Worm (Caenorhabditis elegans) whole organism, mixed stage, embryonic: ENCODE data around the gene lec-6.

Experiments
- M03D4.4 ChIP-seq: sonication (generic microtip); optimal IDR thresholded peaks from 2 replicates; lab custom pipeline; 2017; ENCODE audit warnings: mild to moderate bottlenecking, missing genetic modification characterization, missing compliant biosample characterization
- blmp-1 ChIP-seq: fragments of 150-350 bp; optimal IDR thresholded peaks from 2 replicates; lab custom pipeline; 2014; ENCODE audit warnings: missing biosample characterization, missing genetic modification characterization
- ceh-43 ChIP-seq: fragments of 200-800 bp; sonication (Bioruptor generic); optimal IDR thresholded peaks from 2 replicates; lab custom pipeline; 2018; ENCODE audit warnings: mild to moderate bottlenecking, missing genetic modification characterization, moderate library complexity, missing compliant biosample characterization
- ceh-83 ChIP-seq: fragments of 200-800 bp; sonication (Bioruptor generic); optimal IDR thresholded peaks from 2 replicates; lab custom pipeline; 2018; ENCODE audit warnings: mild to moderate bottlenecking, missing genetic modification characterization, missing compliant biosample characterization
- ces-1 ChIP-seq: fragments of 150-350 bp; optimal IDR thresholded peaks from 2 replicates; lab custom pipeline; 2014; ENCODE audit warnings: missing biosample characterization, missing genetic modification reagents, missing genetic modification characterization
- cnd-1 ChIP-seq: fragments of 200-800 bp; sonication (Bioruptor generic); optimal IDR thresholded peaks from 2 replicates; lab custom pipeline; 2018; ENCODE audit warnings: mild to moderate bottlenecking, missing genetic modification characterization, missing compliant biosample characterization
- elt-1 ChIP-seq: sonication (generic microtip); optimal IDR thresholded peaks from 2 replicates; lab custom pipeline; 2017; ENCODE audit warnings: missing genetic modification characterization, mild to moderate bottlenecking, missing compliant biosample characterization, antibody characterized with exemption, moderate library complexity, borderline replicate concordance; ENCODE audit not compliant: insufficient read depth
- flh-1 ChIP-seq: fragments of 200-800 bp; sonication (Bioruptor generic); optimal IDR thresholded peaks from 2 replicates; lab custom pipeline; 2018; ENCODE audit warnings: mild to moderate bottlenecking, missing genetic modification characterization, moderate library complexity, missing compliant biosample characterization
- ham-2 ChIP-seq: fragments of 200-800 bp; sonication (Bioruptor generic); optimal IDR thresholded peaks from 2 replicates; lab custom pipeline; 2018; ENCODE audit warnings: mild to moderate bottlenecking, missing genetic modification characterization, missing compliant biosample characterization
- hlh-1 ChIP-seq: fragments of 150-350 bp; optimal IDR thresholded peaks from 2 replicates; lab custom pipeline; 2014; ENCODE audit warnings: missing biosample characterization, missing genetic modification reagents, missing genetic modification characterization
- lsy-2 ChIP-seq: fragments of 150-350 bp; optimal IDR thresholded peaks from 2 replicates; lab custom pipeline; 2014; ENCODE audit warnings: missing biosample characterization, missing genetic modification characterization
- mab-5 ChIP-seq: fragments of 150-350 bp; optimal IDR thresholded peaks from 2 replicates; lab custom pipeline; 2014; ENCODE audit warnings: missing biosample characterization, missing genetic modification characterization
- mep-1 ChIP-seq: fragments of 150-350 bp; optimal IDR thresholded peaks from 2 replicates; lab custom pipeline; 2017; ENCODE audit warnings: missing biosample characterization, missing genetic modification reagents, missing genetic modification characterization, inconsistent platforms
- mls-2 ChIP-seq: sonication (generic microtip); optimal IDR thresholded peaks from 2 replicates; lab custom pipeline; 2016; ENCODE audit warnings: mild to moderate bottlenecking, missing genetic modification characterization, moderate library complexity, missing compliant biosample characterization
- nhr-2 ChIP-seq: fragments of 150-350 bp; optimal IDR thresholded peaks from 2 replicates; lab custom pipeline; 2014; ENCODE audit warnings: missing biosample characterization, missing genetic modification characterization
- nhr-237 ChIP-seq: fragments of 150-350 bp; optimal IDR thresholded peaks from 2 replicates; lab custom pipeline; 2014; ENCODE audit warnings: missing biosample characterization, missing genetic modification characterization
- nhr-28 ChIP-seq: fragments of 150-350 bp; optimal IDR thresholded peaks from 2 replicates; lab custom pipeline; 2014; ENCODE audit warnings: missing biosample characterization, missing genetic modification characterization
- pha-4 ChIP-seq: fragments of 150-350 bp; optimal IDR thresholded peaks from 2 replicates; lab custom pipeline; 2018; ENCODE audit warnings: missing biosample characterization, missing genetic modification reagents, missing genetic modification characterization
- sem-2 ChIP-seq: fragments of 200-800 bp; sonication (Bioruptor generic); optimal IDR thresholded peaks from 2 replicates; lab custom pipeline; 2018; ENCODE audit warnings: mild to moderate bottlenecking, missing genetic modification characterization, missing compliant biosample characterization
- snpc-4 ChIP-seq: fragments of 150-350 bp; optimal IDR thresholded peaks from 2 replicates; lab custom pipeline; 2014; ENCODE audit warnings: missing biosample characterization, missing genetic modification characterization
- sptf-1 ChIP-seq: sonication (generic microtip); optimal IDR thresholded peaks from 2 replicates; lab custom pipeline; 2017; ENCODE audit warnings: mild to moderate bottlenecking, missing genetic modification characterization, moderate library complexity, missing compliant biosample characterization
- tbx-8 ChIP-seq: fragments of 200-800 bp; sonication (Bioruptor generic); optimal IDR thresholded peaks from 2 replicates; lab custom pipeline; 2018; ENCODE audit warnings: mild to moderate bottlenecking, missing genetic modification characterization, moderate library complexity, missing compliant biosample characterization
- zip-8 ChIP-seq: fragments of 150-350 bp; optimal IDR thresholded peaks from 2 replicates; lab custom pipeline; 2014; ENCODE audit warnings: missing biosample characterization, missing genetic modification characterization
- ztf-11 ChIP-seq: fragments of 150-350 bp; optimal IDR thresholded peaks from 2 replicates; lab custom pipeline; 2014; ENCODE audit warnings: missing biosample characterization, missing genetic modification characterization

lec-6 gene

ce11 chrIII:620204-620718, 20.1 kb upstream of the lec-6 start, which contains the start of gene T19C3.4:
T19C3.4 (minus strand) TSS chrIII:620254.
- TF ChIP-seq sptf-1 (tag; lab: Kevin White, UChicago) (no peak), ztf-11 (no peak), nhr-2 (no peak), ces-1 (GFP tag; lab: Kevin White, UChicago) (no peak), M03D4.4 (tag; lab: Kevin White, UChicago) (no peak), ceh-83 (GFP tag; lab: Kevin White, UChicago) (no peak), sem-2 (no peak), hlh-1 (no peak), zip-8 (tag; lab: Kevin White, UChicago) (no peak), mep-1 (tag; lab: Kevin White, UChicago) (no peak), flh-1 (GFP tag; lab: Kevin White, UChicago) (no peak), pha-4 (tag; lab: Kevin White, UChicago) (no peak), nhr-237 (no peak)

DNA sequence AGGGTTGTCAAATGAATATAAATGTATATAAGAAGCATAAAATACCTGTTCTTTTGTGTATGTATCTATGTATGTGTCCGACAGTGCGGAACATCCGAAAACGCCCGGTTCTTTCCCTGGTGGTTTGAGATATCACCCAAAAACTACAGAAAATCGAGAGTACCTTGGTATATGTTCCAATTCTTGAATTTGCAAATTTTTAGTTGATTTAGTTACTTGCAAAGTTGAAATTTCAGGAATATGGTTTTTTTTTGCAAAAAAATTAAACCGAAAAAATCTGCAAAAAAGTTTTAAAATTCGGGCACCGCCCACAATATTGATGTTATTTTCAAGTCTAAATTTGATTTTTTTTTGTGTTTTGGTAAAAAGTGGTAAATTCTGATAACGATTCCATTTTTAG, 17.3 kb upstream of the lec-6 start, which contains the start of gene T19C3.2:
T19C3.2 (minus strand) TSS at position 101 of the 400 bp plus-strand sequence.
- TF ChIP-seq ceh-43 (GFP tag; lab: Kevin White, UChicago) (no peak), M03D4.4 (tag; lab: Kevin White, UChicago) (no peak), snpc-4 (no peak), ces-1 (GFP tag; lab: Kevin White, UChicago) (no peak), elt-1 (tag; lab: Kevin White, UChicago) (no peak), ham-2 (GFP tag; lab: Kevin White, UChicago) (no peak), nhr-2 (no peak), mep-1 (tag; lab: Kevin White, UChicago) (no peak), cnd-1 (tag; lab: Kevin White, UChicago) (no peak), mab-5 (tag; lab: Kevin White, UChicago) (no peak), tbx-8 (no peak), blmp-1 (tag; lab: Kevin White, UChicago) (no peak)

- no peak for TF ChIP-seq lsy-2 (tag; lab: Kevin White, UChicago)
Observed at ce11 chrIII:614447-614846, 14.3 kb upstream of the lec-6 start, which contains the start of gene T19C3.3. T19C3.3 (minus strand) TSS chrIII:614547.

- no peak for TF ChIP-seq nhr-237
- TF ChIP-seq ces-1 (GFP tag; lab: Kevin White, UChicago), result peak; percentile 53
- TF ChIP-seq, all 35 proteins: peak for 1
Observed at ce11 chrIII:612759-613158, 12.6 kb upstream of the lec-6 start.

ce11 chrIII:611900-612299, 11.7 kb upstream of the lec-6 start:
- TF ChIP-seq zip-8 (tag; lab: Kevin White, UChicago) (no peak), ces-1 (GFP tag; lab: Kevin White, UChicago) (peak; percentile 96)

ce11 chrIII:609549-609948, 9.4 kb upstream of the lec-6 start, which contains the start of gene best-17:
best-17 (minus strand) TSS chrIII:609649.
- TF ChIP-seq mls-2 (tag; lab: Kevin White, UChicago) (no peak), M03D4.4 (tag; lab: Kevin White, UChicago) (no peak), nhr-2 (no peak), nhr-28 (no peak), ces-1 (GFP tag; lab: Kevin White, UChicago) (no peak), ceh-43 (GFP tag; lab: Kevin White, UChicago) (no peak), cnd-1 (tag; lab: Kevin White, UChicago) (no peak)

- TF ChIP-seq ceh-43 (GFP tag; lab: Kevin White, UChicago), result no peak
- TF ChIP-seq, all 35 proteins: peak for 0
Observed at ce11 chrIII:605415-606054, 5.4 kb upstream of the lec-6 start, which contains the start of the genes Y55B1AR.4 and ttr-7. Y55B1AR.4 (minus strand) TSS chrIII:605515. ttr-7 (plus strand) TSS chrIII:606004.
